Worm (Caenorhabditis elegans): ENCODE results near the gene K12D9.1.
A peak's percentile ranks its signal among the peaks of the same experiment; 100 is the strongest.

The K12D9.1 gene

ce11 chrV:2993816-2994215 is 20.5 kb upstream of the K12D9.1 start, which contains the start of gene srw-115:
srw-115 (minus strand) TSS chrV:2993916.
- TF ChIP-seq hlh-4 (tag; optimal IDR thresholded peaks at IDR 0.05) = no peak
- no peak for TF ChIP-seq fkh-10 (GFP tag; optimal IDR thresholded peaks at IDR 0.05)
- no peak for TF ChIP-seq sox-4 (tag; optimal IDR thresholded peaks at IDR 0.05)
- no peak for TF ChIP-seq F16B12.6 (tag; optimal IDR thresholded peaks at IDR 0.05)
- no peak for TF ChIP-seq hpl-2 (GFP tag; optimal IDR thresholded peaks at IDR 0.05)
- no peak for TF ChIP-seq ztf-11 (tag; optimal IDR thresholded peaks at IDR 0.05)
- TF ChIP-seq nhr-47 (tag; optimal IDR thresholded peaks at IDR 0.05) = no peak
- no peak for TF ChIP-seq sup-37 (GFP tag; optimal IDR thresholded peaks at IDR 0.05)
- no peak for TF ChIP-seq nhr-90 (tag; optimal IDR thresholded peaks at IDR 0.05; ENCODE audit: poor library complexity)
- no peak for TF ChIP-seq nhr-19 (GFP tag; conservative IDR thresholded peaks at IDR 0.05)

ce11 chrV:2996105-2996504 is 18.2 kb upstream of the K12D9.1 start, which contains the start of gene srw-120:
srw-120 (minus strand) TSS chrV:2996205.
- TF ChIP-seq alr-1 (tag; optimal IDR thresholded peaks at IDR 0.05; ENCODE audit: borderline replicate concordance) = no peak

ce11 chrV:2999736-3000135 is 14.5 kb upstream of the K12D9.1 start, which contains the start of gene srw-119:
srw-119 (minus strand) TSS chrV:2999836.
- TF ChIP-seq zag-1 (tag; optimal IDR thresholded peaks at IDR 0.05) (no peak), nhr-237 (tag; optimal IDR thresholded peaks at IDR 0.05) (no peak), vab-15 (tag; optimal IDR thresholded peaks at IDR 0.05) (no peak), tlp-1 (tag; optimal IDR thresholded peaks at IDR 0.05) (no peak), fos-1 (tag; optimal IDR thresholded peaks at IDR 0.05) (no peak), C34B4.2 (tag; optimal IDR thresholded peaks at IDR 0.05) (no peak), nhr-12 (tag; optimal IDR thresholded peaks at IDR 0.05) (no peak), sptf-1 (tag; optimal IDR thresholded peaks at IDR 0.05) (no peak), pax-3 (tag; optimal IDR thresholded peaks at IDR 0.05) (no peak), dsc-1 (tag; optimal IDR thresholded peaks at IDR 0.05) (no peak), ceh-88 (GFP tag; IDR thresholded peaks at IDR 0.05) (no peak), mef-2 (tag; optimal IDR thresholded peaks at IDR 0.05) (no peak)

ce11 chrV:3005964-3006363 is 8.3 kb upstream of the K12D9.1 start, which contains the start of gene srw-112:
srw-112 (minus strand) TSS chrV:3006064.
- TF ChIP-seq efl-1 (optimal IDR thresholded peaks at IDR 0.05) (no peak), efl-1 (GFP tag; optimal IDR thresholded peaks at IDR 0.05 in 1 of 2) (no peak), xbp-1 (tag; optimal IDR thresholded peaks at IDR 0.05) (no peak), nhr-90 (tag; optimal IDR thresholded peaks at IDR 0.05; ENCODE audit: poor library complexity) (no peak), fkh-8 (tag; optimal IDR thresholded peaks at IDR 0.05) (peak; percentile 0)

- TF ChIP-seq egl-27 (tag; optimal IDR thresholded peaks at IDR 0.05) = no peak
These were observed 3.8 kb upstream of the K12D9.1 start, which contains the start of gene srw-136 for ce11 chrV:3010468-3010867. srw-136 (minus strand) TSS chrV:3010568.

ce11 chrV:3011394-3011793 is 2.9 kb upstream of the K12D9.1 start, which contains the start of gene srw-135:
srw-135 (minus strand) TSS chrV:3011494.
- TF ChIP-seq fos-1 (tag; optimal IDR thresholded peaks at IDR 0.05) = no peak
- TF ChIP-seq aly-2 (tag; optimal IDR thresholded peaks at IDR 0.05) = no peak
- TF ChIP-seq elt-2 (tag; optimal IDR thresholded peaks at IDR 0.05) = no peak
- no peak for TF ChIP-seq ceh-90 (tag; optimal IDR thresholded peaks at IDR 0.05)
- TF ChIP-seq grh-1 (GFP tag; IDR thresholded peaks at IDR 0.05) = no peak

ce11 chrV:3017930-3018329 is 3.6 kb downstream of the K12D9.1 start:
- no peak for TF ChIP-seq egl-13 (tag; optimal IDR thresholded peaks at IDR 0.05)
- TF ChIP-seq unc-98 (GFP tag; IDR thresholded peaks at IDR 0.05) = no peak
- no peak for TF ChIP-seq nhr-77 (tag; optimal IDR thresholded peaks at IDR 0.05)
